Worm (Caenorhabditis elegans): ENCODE measurements around the gene F58H1.8.

The F58H1.8 gene

DNA sequence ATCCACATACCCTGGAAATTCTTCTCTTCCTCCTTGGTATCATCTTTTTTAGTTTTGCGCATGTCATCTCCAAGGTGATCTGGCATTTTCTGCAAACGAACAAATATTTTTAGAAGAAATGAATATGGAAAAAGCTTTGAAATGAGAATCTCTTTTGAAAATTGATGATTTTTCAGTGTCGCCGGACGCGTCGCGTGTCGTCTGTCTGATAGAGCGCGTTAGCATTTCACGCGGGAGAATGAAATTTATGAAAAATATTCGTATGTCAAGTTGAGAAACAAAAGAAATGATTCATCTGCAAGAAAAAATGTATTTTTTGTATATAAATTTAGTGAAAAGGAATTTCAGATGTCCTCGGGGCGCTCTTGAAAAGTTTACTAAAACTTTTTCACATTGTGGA, 47.4 kb downstream of the F58H1.8 start, which contains the start of gene rpt-1 (continued):
- TF ChIP-seq nhr-102 (tag; optimal IDR thresholded peaks at IDR 0.05) (peak; percentile 18), lin-29 (GFP tag; IDR thresholded peaks at IDR 0.05) (no peak), daf-16 (GFP tag; optimal IDR thresholded peaks at IDR 0.05) (no peak), daf-16 (tag; optimal IDR thresholded peaks at IDR 0.05) (peak; percentile 11), dmd-6 (GFP tag; IDR thresholded peaks at IDR 0.05) (no peak), lim-7 (GFP tag; IDR thresholded peaks at IDR 0.05) (no peak), nhr-28 (tag; optimal IDR thresholded peaks at IDR 0.05) (peak; percentile 14), nhr-11 (tag; optimal IDR thresholded peaks at IDR 0.05) (peak; percentile 13), nhr-41 (GFP tag; IDR thresholded peaks at IDR 0.05) (no peak), ztf-7 (tag; optimal IDR thresholded peaks at IDR 0.05) (no peak), egl-27 (tag; optimal IDR thresholded peaks at IDR 0.05) (no peak), mxl-3 (GFP tag; optimal IDR thresholded peaks at IDR 0.05) (no peak), attf-4 (tag; optimal IDR thresholded peaks at IDR 0.05) (no peak), spr-3 (GFP tag; optimal IDR thresholded peaks at IDR 0.05) (no peak), daf-19 (GFP tag; conservative IDR thresholded peaks at IDR 0.05) (no peak), php-3 (GFP tag; IDR thresholded peaks at IDR 0.05) (no peak), hif-1 (tag; optimal IDR thresholded peaks at IDR 0.05) (peak in 1 of 2 experiments; percentile 20), spr-1 (tag; optimal IDR thresholded peaks at IDR 0.05) (no peak)

DNA sequence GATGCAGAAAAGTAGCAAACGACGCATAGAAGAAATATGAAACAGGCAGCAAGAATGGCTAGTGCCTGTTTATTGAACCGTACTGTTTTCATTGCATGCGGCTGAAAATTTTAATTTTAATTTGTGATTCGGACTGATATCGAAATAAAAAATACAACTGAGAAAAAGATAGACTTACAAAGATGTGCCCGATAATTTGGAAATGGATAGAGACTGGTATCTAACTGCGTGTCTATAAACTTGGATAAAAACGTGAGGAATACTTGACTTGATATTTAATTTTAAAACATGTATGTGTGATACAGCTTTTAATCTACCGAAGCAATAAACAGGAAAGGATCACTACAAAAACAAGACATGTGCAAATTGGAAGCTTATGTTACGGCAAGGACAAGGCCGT, 50.4 kb downstream of the F58H1.8 start, which contains the start of gene mans-2:
Gene mans-2, minus strand, starts transcription at position 101 of the 400 bp plus-strand sequence.
- no peak for TF ChIP-seq hmg-1.1 (GFP tag; IDR thresholded peaks at IDR 0.05)
- TF ChIP-seq zag-1 (tag; optimal IDR thresholded peaks at IDR 0.05): no peak
- TF ChIP-seq gei-8 (GFP tag; optimal IDR thresholded peaks at IDR 0.05): no peak
- TF ChIP-seq zip-11 (GFP tag; IDR thresholded peaks at IDR 0.05): no peak
- no peak for TF ChIP-seq nhr-48 (tag; optimal IDR thresholded peaks at IDR 0.05)
- TF ChIP-seq nhr-102 (tag; optimal IDR thresholded peaks at IDR 0.05): no peak
- no peak for TF ChIP-seq ztf-7 (tag; optimal IDR thresholded peaks at IDR 0.05)
- no peak for TF ChIP-seq hif-1 (tag; optimal IDR thresholded peaks at IDR 0.05)
- TF ChIP-seq lsy-2 (tag; optimal IDR thresholded peaks at IDR 0.05): no peak
